Worm (Caenorhabditis elegans): ENCODE results near the gene B0035.3.

B0035.3 gene

DNA sequence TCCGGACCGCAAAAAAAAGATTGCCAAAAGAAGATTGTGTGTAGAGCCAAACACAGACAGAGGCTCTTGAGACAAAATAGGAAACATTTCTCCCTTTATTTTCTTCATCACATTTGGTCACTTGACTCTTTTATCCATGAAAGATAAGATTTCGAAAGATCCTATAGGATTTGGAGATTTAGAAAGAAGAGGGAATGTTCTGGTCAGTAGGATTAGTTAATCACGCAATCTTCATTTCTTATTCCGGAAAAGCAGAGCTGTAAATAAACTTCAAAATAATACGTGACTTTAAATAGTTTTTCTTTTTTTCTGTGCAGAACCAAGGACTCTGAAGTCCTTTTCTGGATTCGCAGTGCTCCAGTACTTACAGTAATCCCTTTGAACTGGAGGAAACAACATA, 32.5 kb upstream of the B0035.3 start:
- TF ChIP-seq sox-2 (GFP tag; IDR thresholded peaks at IDR 0.05) (no peak), unc-86 (tag; optimal IDR thresholded peaks at IDR 0.05) (no peak), npax-4 (tag; optimal IDR thresholded peaks at IDR 0.05) (no peak), K02D7.2 (tag; optimal IDR thresholded peaks at IDR 0.05) (no peak), ttx-3 (tag; optimal IDR thresholded peaks at IDR 0.05) (no peak), ceh-24 (tag; optimal IDR thresholded peaks at IDR 0.05) (no peak), pat-9 (tag; optimal IDR thresholded peaks at IDR 0.05) (no peak), che-1 (tag; optimal IDR thresholded peaks at IDR 0.05) (no peak), fax-1 (tag; optimal IDR thresholded peaks at IDR 0.05) (no peak), Y22D7AL.16 (tag; optimal IDR thresholded peaks at IDR 0.05) (no peak), ceh-19 (GFP tag; optimal IDR thresholded peaks at IDR 0.05) (no peak)

ce11 chrIV:11344288-11344687, 29.5 kb upstream of the B0035.3 start:
- TF ChIP-seq tbx-2 (tag; optimal IDR thresholded peaks at IDR 0.05) (no peak), K09A11.1 (tag; optimal IDR thresholded peaks at IDR 0.05; ENCODE audit: insufficient read depth) (no peak)

DNA sequence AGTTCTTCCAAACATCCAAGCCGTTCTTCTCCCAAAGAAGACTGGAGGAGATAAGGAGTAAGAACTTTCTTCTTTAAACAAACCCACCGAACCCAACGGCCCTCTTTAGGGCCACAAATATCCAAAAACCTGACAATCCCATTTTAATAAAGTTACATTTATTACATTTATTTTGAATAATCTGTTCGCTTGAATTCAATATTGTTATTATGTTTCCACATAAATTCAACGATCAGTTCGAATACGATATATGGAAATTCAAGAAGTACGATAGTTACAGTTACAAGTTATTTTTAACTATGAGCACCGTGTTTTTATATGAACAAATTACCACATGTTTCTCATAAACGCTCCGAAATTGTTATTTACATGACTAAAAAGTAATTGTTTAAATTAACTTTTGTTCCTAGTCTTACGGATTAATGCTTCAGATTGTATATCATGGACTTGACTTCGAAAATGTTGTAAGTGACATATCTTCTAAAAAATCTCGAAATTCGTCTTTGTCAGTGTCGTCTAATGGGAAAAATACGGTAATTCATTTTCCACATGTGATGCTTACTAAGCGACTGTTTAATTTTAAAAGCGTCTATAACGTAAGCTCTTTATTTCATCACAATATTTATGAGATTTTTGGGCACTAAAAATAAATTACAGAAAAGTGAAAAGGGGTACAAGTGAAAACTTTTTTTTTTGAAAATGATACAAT, 26.1 kb upstream of the B0035.3 start:
- TF ChIP-seq ceh-6 (GFP tag; optimal IDR thresholded peaks at IDR 0.05) (no peak), gmeb-2 (tag; optimal IDR thresholded peaks at IDR 0.05) (no peak), Y22D7AL.16 (tag; optimal IDR thresholded peaks at IDR 0.05) (no peak), ref-2 (tag; optimal IDR thresholded peaks at IDR 0.05) (no peak), ceh-45 (GFP tag; IDR thresholded peaks at IDR 0.05) (no peak), nhr-11 (tag; optimal IDR thresholded peaks at IDR 0.05) (no peak), hlh-15 (tag; optimal IDR thresholded peaks at IDR 0.05) (no peak), unc-86 (tag; optimal IDR thresholded peaks at IDR 0.05) (no peak), ceh-24 (tag; optimal IDR thresholded peaks at IDR 0.05) (no peak), syd-9 (tag; optimal IDR thresholded peaks at IDR 0.05) (no peak), ceh-22 (tag; optimal IDR thresholded peaks at IDR 0.05) (no peak), fax-1 (tag; optimal IDR thresholded peaks at IDR 0.05) (no peak), pha-4 (tag; optimal IDR thresholded peaks at IDR 0.05) (no peak), pag-3 (tag; optimal IDR thresholded peaks at IDR 0.05; ENCODE audit: borderline replicate concordance) (no peak), ceh-2 (tag; optimal IDR thresholded peaks at IDR 0.05) (no peak), K09A11.1 (tag; optimal IDR thresholded peaks at IDR 0.05; ENCODE audit: insufficient read depth) (no peak)

DNA sequence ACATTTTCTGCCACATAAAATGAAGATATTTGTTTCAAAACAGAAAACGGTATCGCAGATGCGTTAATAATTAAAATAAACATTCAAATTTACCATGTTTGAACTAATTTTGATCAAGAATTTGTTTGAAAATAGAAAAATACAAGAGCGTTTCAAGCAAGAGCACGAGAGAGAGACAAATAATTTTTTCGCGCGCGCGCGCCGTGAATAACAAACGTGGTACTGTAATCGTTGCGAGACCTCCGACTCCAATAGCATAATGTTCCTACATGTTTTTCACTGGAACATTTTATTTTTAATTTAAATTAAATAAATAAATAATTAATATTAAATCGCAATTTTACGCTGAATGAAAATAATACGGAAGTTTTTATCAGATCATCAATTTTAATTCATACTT, 22.2 kb upstream of the B0035.3 start, which contains the start of gene F54E12.2:
Gene F54E12.2 (minus strand): TSS at position 164 of the 400 bp plus-strand sequence.
- TF ChIP-seq pax-1 (tag; optimal IDR thresholded peaks at IDR 0.05) = no peak
- no peak for TF ChIP-seq mec-3 (tag; optimal IDR thresholded peaks at IDR 0.05; ENCODE audit: borderline replicate concordance)

DNA sequence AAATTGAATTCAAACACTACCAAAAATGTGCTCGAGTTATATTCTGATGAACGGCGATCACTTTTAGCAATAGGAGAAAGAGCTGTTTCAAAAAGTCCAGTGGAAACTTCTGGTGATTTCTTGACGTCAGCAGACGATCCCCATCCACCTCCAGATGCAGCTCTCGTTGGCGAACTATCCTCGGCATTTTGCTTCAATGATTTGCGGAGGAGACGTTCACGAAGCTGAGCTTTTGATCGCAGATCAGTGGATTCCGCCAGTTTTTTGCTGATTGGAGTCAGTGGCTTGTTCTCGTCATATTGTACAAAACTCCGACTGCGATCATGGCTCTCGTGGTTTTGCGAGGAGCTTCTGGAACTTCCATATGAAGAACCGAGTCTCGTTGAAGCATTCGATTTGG, 21.4 kb upstream of the B0035.3 start:
- no peak for TF ChIP-seq nhr-232 (tag; optimal IDR thresholded peaks at IDR 0.05)
- TF ChIP-seq nhr-11 (tag; optimal IDR thresholded peaks at IDR 0.05) = no peak
- TF ChIP-seq elt-2 (tag; optimal IDR thresholded peaks at IDR 0.05) = no peak
- TF ChIP-seq ceh-14 (tag; optimal IDR thresholded peaks at IDR 0.05) = no peak
- TF ChIP-seq mec-3 (tag; optimal IDR thresholded peaks at IDR 0.05; ENCODE audit: borderline replicate concordance) = no peak
- no peak for TF ChIP-seq ahr-1 (tag; optimal IDR thresholded peaks at IDR 0.05)
- TF ChIP-seq unc-3 (GFP tag; conservative IDR thresholded peaks at IDR 0.05) = no peak
- no peak for TF ChIP-seq unc-3 (tag; optimal IDR thresholded peaks at IDR 0.05)
- no peak for TF ChIP-seq gmeb-2 (tag; optimal IDR thresholded peaks at IDR 0.05)
- no peak for TF ChIP-seq ceh-18 (tag; optimal IDR thresholded peaks at IDR 0.05)

Measured in whole organism, late embryonic.